Fruit fly (Drosophila melanogaster) whole organism, embryonic: ENCODE results near the gene Muc91C.
A peak's percentile ranks its signal among the peaks of the same experiment; 100 is the strongest.

ENCODE experiments used
- Bteb2 ChIP-seq: fragments of 200-800 bp; sonication (Bioruptor generic); optimal IDR thresholded peaks from 2 replicates; lab custom pipeline; 2016; ENCODE audit warnings: missing biosample characterization, missing genetic modification characterization
- CG10209 ChIP-seq: fragments of 200-800 bp; sonication (Bioruptor generic); optimal IDR thresholded peaks from 3 replicates; lab custom pipeline; 2017; ENCODE audit warnings: missing biosample characterization, mild to moderate bottlenecking, missing genetic modification characterization, missing genetic modification reagents
- CG10959 ChIP-seq: fragments of 200-800 bp; sonication (Bioruptor generic); IDR thresholded peaks from 2 replicates; pipeline ENCODE4 v1.3.6; 2022; ENCODE audit warnings: missing biosample characterization, missing genetic modification characterization
- CG12155 ChIP-seq: fragments of 200-800 bp; sonication (Bioruptor generic); optimal IDR thresholded peaks from 3 replicates; lab custom pipeline; 2016; ENCODE audit warnings: missing biosample characterization, missing genetic modification characterization
- CG13894 ChIP-seq: fragments of 200-800 bp; sonication (Bioruptor generic); optimal IDR thresholded peaks from 3 replicates; lab custom pipeline; 2018; ENCODE audit warnings: missing biosample characterization, mild to moderate bottlenecking, missing genetic modification characterization, moderate library complexity
- CG14667 ChIP-seq: fragments of 200-800 bp; sonication (Bioruptor generic); IDR thresholded peaks from 2 replicates; pipeline ENCODE4 v1.3.6; 2022; ENCODE audit warnings: missing biosample characterization, missing genetic modification characterization
- CG14965 ChIP-seq: fragments of 200-800 bp; sonication (Bioruptor generic); optimal IDR thresholded peaks from 2 replicates; lab custom pipeline; 2016; ENCODE audit warnings: missing biosample characterization, missing genetic modification characterization, borderline replicate concordance
- CG15696 ChIP-seq: fragments of 200-800 bp; sonication (Bioruptor generic); optimal IDR thresholded peaks from 2 replicates; lab custom pipeline; 2019; ENCODE audit warnings: missing biosample characterization, mild to moderate bottlenecking, missing genetic modification characterization, moderate library complexity
- CG17385 ChIP-seq: fragments of 200-800 bp; sonication (Bioruptor generic); optimal IDR thresholded peaks from 3 replicates; lab custom pipeline; 2018; ENCODE audit warnings: missing biosample characterization, mild to moderate bottlenecking, missing genetic modification characterization
- CG18011 ChIP-seq: fragments of 200-800 bp; sonication (Bioruptor generic); optimal IDR thresholded peaks from 2 replicates; lab custom pipeline; 2017; ENCODE audit warnings: missing biosample characterization, missing genetic modification characterization, mild to moderate bottlenecking, moderate library complexity, missing genotype
- CG18599 ChIP-seq: fragments of 200-800 bp; sonication (Bioruptor generic); optimal IDR thresholded peaks from 3 replicates; lab custom pipeline; 2017; ENCODE audit warnings: missing biosample characterization, missing genetic modification characterization, mild to moderate bottlenecking, moderate library complexity, missing genetic modification reagents
- CG2116 ChIP-seq: fragments of 200-800 bp; sonication (Bioruptor generic); optimal IDR thresholded peaks from 3 replicates; lab custom pipeline; 2018; ENCODE audit warnings: missing biosample characterization, mild to moderate bottlenecking, missing genetic modification characterization
- CG2875 ChIP-seq: fragments of 200-800 bp; sonication (Bioruptor generic); optimal IDR thresholded peaks from 2 replicates; lab custom pipeline; 2017; ENCODE audit warnings: missing biosample characterization, mild to moderate bottlenecking, missing genetic modification characterization, missing genetic modification reagents
- CG31224 ChIP-seq: fragments of 200-800 bp; sonication (Bioruptor generic); IDR thresholded peaks from 2 replicates; pipeline ENCODE4 v1.3.6; 2022; ENCODE audit warnings: missing biosample characterization, missing genetic modification characterization
- CG3163 ChIP-seq: fragments of 200-800 bp; sonication (Bioruptor generic); optimal IDR thresholded peaks from 3 replicates; lab custom pipeline; 2016; ENCODE audit warnings: missing biosample characterization, missing genetic modification characterization
- CG34422 ChIP-seq: fragments of 200-800 bp; sonication (Bioruptor generic); IDR thresholded peaks from 3 replicates; pipeline ENCODE4 v1.3.6; 2022; ENCODE audit warnings: missing biosample characterization, missing genetic modification characterization
- CG8089 ChIP-seq: fragments of 200-800 bp; sonication (Bioruptor generic); optimal IDR thresholded peaks from 3 replicates; lab custom pipeline; 2016; ENCODE audit warnings: missing biosample characterization, missing genetic modification characterization
- CG9727 ChIP-seq: fragments of 200-800 bp; sonication (Bioruptor generic); optimal IDR thresholded peaks from 3 replicates; lab custom pipeline; 2017; ENCODE audit warnings: missing biosample characterization, mild to moderate bottlenecking, missing genetic modification characterization
- CrebB ChIP-seq: fragments of 200-800 bp; sonication (Bioruptor generic); optimal IDR thresholded peaks from 3 replicates; lab custom pipeline; 2018; ENCODE audit warnings: missing biosample characterization, mild to moderate bottlenecking, missing genetic modification characterization
- Fer3 ChIP-seq: fragments of 200-800 bp; sonication (Bioruptor generic); optimal IDR thresholded peaks from 2 replicates; lab custom pipeline; 2018; ENCODE audit warnings: missing biosample characterization, mild to moderate bottlenecking, missing genetic modification characterization, moderate library complexity
- GATAe ChIP-seq: fragments of 200-800 bp; sonication (Bioruptor generic); conservative IDR thresholded peaks from 2 replicates; pipeline ENCODE4 v1.3.6; 2022; ENCODE audit warnings: missing biosample characterization, missing genetic modification characterization
- Hr51 ChIP-seq, 2 experiments: fragments of 200-800 bp; sonication (Bioruptor generic); optimal IDR thresholded peaks; 2 replicates in 1 of 2; 3 replicates in 1 of 2; lab custom pipeline; 2016 to 2018; ENCODE audit warnings: missing biosample characterization in 2 of 2, missing genetic modification characterization in 2 of 2, mild to moderate bottlenecking in 1 of 2, moderate library complexity in 1 of 2
- PHDP ChIP-seq: fragments of 200-800 bp; sonication (Bioruptor generic); optimal IDR thresholded peaks from 3 replicates; lab custom pipeline; 2018; ENCODE audit warnings: missing biosample characterization, mild to moderate bottlenecking, missing genetic modification characterization, moderate library complexity
- Sox102F ChIP-seq: fragments of 200-800 bp; sonication (Bioruptor generic); optimal IDR thresholded peaks from 2 replicates; lab custom pipeline; 2018; ENCODE audit warnings: missing biosample characterization, mild to moderate bottlenecking, missing genetic modification characterization, moderate library complexity
- Sry-β ChIP-seq: fragments of 200-800 bp; sonication (Bioruptor generic); optimal IDR thresholded peaks from 2 replicates; lab custom pipeline; 2018; ENCODE audit warnings: missing biosample characterization, mild to moderate bottlenecking, missing genetic modification characterization, moderate library complexity
- Stat92E ChIP-seq, 3 experiments: fragments of >200 bp in 2 of 3; fragments of 200-800 bp in 1 of 3; sonication (Bioruptor generic) in 1 of 3; optimal IDR thresholded peaks; 2 replicates each; lab custom pipeline; 2017 to 2019; ENCODE audit warnings: missing biosample characterization in 3 of 3, missing genetic modification characterization in 3 of 3, mild to moderate bottlenecking in 1 of 3, moderate library complexity in 1 of 3
- TFAM ChIP-seq: fragments of 200-800 bp; sonication (Bioruptor generic); optimal IDR thresholded peaks from 2 replicates; lab custom pipeline; 2017; ENCODE audit warnings: missing biosample characterization, missing genetic modification characterization, inconsistent platforms
- bbx ChIP-seq: fragments of 200-800 bp; sonication (Bioruptor generic); IDR thresholded peaks from 2 replicates; pipeline ENCODE4 v1.3.6; 2022; ENCODE audit warnings: missing biosample characterization, missing genetic modification characterization; ENCODE audit not compliant: partially characterized antibody
- caup ChIP-seq: fragments of 200-800 bp; sonication (Bioruptor generic); optimal IDR thresholded peaks from 3 replicates; lab custom pipeline; 2017; ENCODE audit warnings: missing biosample characterization, mild to moderate bottlenecking, missing genetic modification characterization, moderate library complexity; ENCODE audit not compliant: severe bottlenecking
- croc ChIP-seq: fragments of 200-800 bp; sonication (Bioruptor generic); conservative IDR thresholded peaks from 3 replicates; pipeline ENCODE4 v1.3.6; 2022; ENCODE audit warnings: missing biosample characterization, missing genetic modification characterization
- dmrt11E ChIP-seq: fragments of 200-800 bp; sonication (Bioruptor generic); optimal IDR thresholded peaks from 3 replicates; lab custom pipeline; 2018; ENCODE audit warnings: missing biosample characterization, mild to moderate bottlenecking, missing genetic modification characterization, moderate library complexity
- dmrt99B ChIP-seq: fragments of 200-800 bp; sonication (Bioruptor generic); optimal IDR thresholded peaks from 2 replicates; lab custom pipeline; 2018; ENCODE audit warnings: missing biosample characterization, mild to moderate bottlenecking, missing genetic modification characterization, moderate library complexity
- fd3F ChIP-seq: fragments of 200-800 bp; sonication (Bioruptor generic); optimal IDR thresholded peaks from 2 replicates; lab custom pipeline; 2018; ENCODE audit warnings: missing biosample characterization, mild to moderate bottlenecking, missing genetic modification characterization, moderate library complexity
- fru ChIP-seq: fragments of >200 bp; optimal IDR thresholded peaks from 2 replicates; lab custom pipeline; 2017
- her ChIP-seq: fragments of 200-800 bp; sonication (Bioruptor generic); optimal IDR thresholded peaks from 2 replicates; lab custom pipeline; 2016; ENCODE audit warnings: missing biosample characterization, missing genetic modification characterization
- hkb ChIP-seq, 2 experiments: fragments of 200-800 bp in 1 of 2; fragments of >200 bp in 1 of 2; sonication (Bioruptor generic) in 1 of 2; IDR thresholded peaks in 1 of 2; optimal IDR thresholded peaks in 1 of 2; 2 replicates each; pipeline versions ENCODE4 v1.3.6 to Lab custom; 2017 to 2022; ENCODE audit warnings: missing biosample characterization in 1 of 2, missing genetic modification characterization in 1 of 2
- hth ChIP-seq: fragments of >200 bp; optimal IDR thresholded peaks from 2 replicates; lab custom pipeline; 2017; ENCODE audit warnings: inconsistent platforms
- ind ChIP-seq: fragments of 200-800 bp; sonication (Bioruptor generic); optimal IDR thresholded peaks from 3 replicates; lab custom pipeline; 2016; ENCODE audit warnings: missing biosample characterization, missing genetic modification characterization
- insv ChIP-seq, 2 experiments: fragments of 200-800 bp; sonication (Bioruptor generic); optimal IDR thresholded peaks; 3 replicates each; lab custom pipeline; 2016 to 2018; ENCODE audit warnings: missing biosample characterization in 2 of 2, missing genetic modification characterization in 2 of 2
- lola ChIP-seq, 3 experiments: fragments of >200 bp in 2 of 3; fragments of 200-800 bp in 1 of 3; sonication (Bioruptor generic) in 1 of 3; optimal IDR thresholded peaks; 2 replicates each; lab custom pipeline; 2017 to 2019; ENCODE audit warnings: missing biosample characterization in 3 of 3, missing genetic modification characterization in 3 of 3, mild to moderate bottlenecking in 1 of 3, moderate library complexity in 1 of 3
- odd ChIP-seq: fragments of 200-800 bp; sonication (Bioruptor generic); optimal IDR thresholded peaks from 2 replicates; lab custom pipeline; 2017; ENCODE audit warnings: missing biosample characterization, mild to moderate bottlenecking, missing genetic modification characterization
- onecut ChIP-seq: fragments of 200-800 bp; sonication (Bioruptor generic); IDR thresholded peaks from 2 replicates; pipeline ENCODE4 v1.3.6; 2022; ENCODE audit warnings: missing biosample characterization, missing genetic modification characterization
- rib ChIP-seq: fragments of 200-800 bp; sonication (Bioruptor generic); IDR thresholded peaks from 2 replicates; pipeline ENCODE4 v1.3.6; 2022; ENCODE audit warnings: missing biosample characterization, missing genetic modification characterization
- sens ChIP-seq: fragments of 200-800 bp; sonication (Bioruptor generic); peaks from one replicate; lab custom pipeline; 2016; ENCODE audit warnings: missing biosample characterization, missing genetic modification characterization
- sens-2 ChIP-seq: fragments of 200-800 bp; sonication (Bioruptor generic); IDR thresholded peaks from 2 replicates; pipeline ENCODE4 v1.3.6; 2022; ENCODE audit warnings: missing biosample characterization, missing genetic modification characterization
- stc ChIP-seq: fragments of 200-800 bp; sonication (Bioruptor generic); IDR thresholded peaks from 2 replicates; pipeline ENCODE4 v1.3.6; 2022; ENCODE audit warnings: missing biosample characterization, missing genetic modification characterization
- sug ChIP-seq: fragments of 200-800 bp; optimal IDR thresholded peaks from 2 replicates; lab custom pipeline; 2019; ENCODE audit warnings: missing biosample characterization, mild to moderate bottlenecking, missing genetic modification characterization, moderate library complexity
- usp ChIP-seq: fragments of >200 bp; optimal IDR thresholded peaks from 2 replicates; lab custom pipeline; 2017; ENCODE audit warnings: missing biosample characterization, missing genetic modification characterization

Muc91C gene

dm6 chr3R:18719767-18720341 is 27.3 kb upstream of the Muc91C start (continued):
- peak; percentile 58 for TF ChIP-seq CG18011 (GFP tag; lab: Kevin White, UChicago)
- TF ChIP-seq CrebB = peak; percentile 85
- peak; percentile 82 for TF ChIP-seq CG9727 (GFP tag; lab: Kevin White, UChicago)
- TF ChIP-seq fru (lab: Kevin White, UChicago) = no peak
- peak; percentile 97 for TF ChIP-seq CG18599
- TF ChIP-seq odd (GFP tag; lab: Kevin White, UChicago) = peak; percentile 81
- TF ChIP-seq sens (GFP tag; lab: Kevin White, UChicago) = peak; percentile 96
- peak; percentile 78 for TF ChIP-seq stc (GFP tag; lab: Robert Waterston, UW)
- TF ChIP-seq sug (tag; lab: Kevin White, UChicago) = peak; percentile 87
- peak; percentile 76 for TF ChIP-seq CG34422 (GFP tag; lab: Robert Waterston, UW)
- TF ChIP-seq CG10959 (GFP tag; lab: Robert Waterston, UW) = no peak
- no peak for TF ChIP-seq usp (GFP tag; lab: Kevin White, UChicago)
- TF ChIP-seq Sry-β (GFP tag; lab: Kevin White, UChicago) = no peak
- peak; percentile 84 for TF ChIP-seq Sox102F (GFP tag; lab: Kevin White, UChicago)
- TF ChIP-seq CG2116 (GFP tag; lab: Kevin White, UChicago) = peak; percentile 8
- peak; percentile 80 for TF ChIP-seq her (GFP tag; lab: Kevin White, UChicago)
- TF ChIP-seq lola (GFP tag; optimal IDR thresholded peaks at IDR 0.05; lab: Kevin White, UChicago) = peak in 1 of 3 experiments; percentile 63
- peak; percentile 82 for TF ChIP-seq ind
- TF ChIP-seq Hr51 (GFP tag; optimal IDR thresholded peaks at IDR 0.05; lab: Kevin White, UChicago) = peak; percentile 67 to 89
- peak; percentile 90 for TF ChIP-seq Fer3 (tag; lab: Kevin White, UChicago)
- no peak for TF ChIP-seq bbx (GFP tag; lab: Robert Waterston, UW)
- TF ChIP-seq dmrt11E (tag; lab: Kevin White, UChicago) = peak; percentile 52
- peak; percentile 82 for TF ChIP-seq onecut (GFP tag; lab: Robert Waterston, UW)
- TF ChIP-seq rib (GFP tag; lab: Robert Waterston, UW) = no peak; the same call in 1 of the 2 replicates
- no peak for TF ChIP-seq hkb (optimal IDR thresholded peaks at IDR 0.05; lab: Kevin White, UChicago)
- TF ChIP-seq hkb (GFP tag; IDR thresholded peaks at IDR 0.05; lab: Robert Waterston, UW) = peak; percentile 90
- peak; percentile 68 for TF ChIP-seq CG8089
- peak; percentile 86 for TF ChIP-seq CG10209 (GFP tag; lab: Kevin White, UChicago)
- peak; percentile 90 for TF ChIP-seq caup
- peak; percentile 71 for TF ChIP-seq CG2875
- TF ChIP-seq CG17385 = peak; percentile 86
- peak; percentile 25 for TF ChIP-seq CG14965 (GFP tag; lab: Kevin White, UChicago)
- TF ChIP-seq PHDP (tag; lab: Kevin White, UChicago) = peak; percentile 93
- no peak for TF ChIP-seq hth
- TF ChIP-seq CG14667 (GFP tag; lab: Robert Waterston, UW) = peak; percentile 66
- TF ChIP-seq CG3163 (GFP tag; lab: Kevin White, UChicago) = peak; percentile 63
- peak; percentile 59 for TF ChIP-seq CG15696
- TF ChIP-seq fd3F = peak; percentile 78
- peak; percentile 92 for TF ChIP-seq dmrt99B (tag; lab: Kevin White, UChicago)
- TF ChIP-seq TFAM (GFP tag; lab: Kevin White, UChicago) = peak; percentile 26
- TF ChIP-seq CG31224 (GFP tag; lab: Robert Waterston, UW) = peak; percentile 66
- peak; percentile 67 for TF ChIP-seq CG12155
- TF ChIP-seq Stat92E (GFP tag; optimal IDR thresholded peaks at IDR 0.05; lab: Kevin White, UChicago) = no peak
- peak; percentile 38; the same call in 1 of the 2 replicates for TF ChIP-seq GATAe (GFP tag; lab: Robert Waterston, UW)
- TF ChIP-seq sens-2 = peak; percentile 52; the same call in 1 of the 2 replicates
- TF ChIP-seq CG13894 = peak; percentile 94
- TF ChIP-seq Bteb2 (GFP tag; lab: Kevin White, UChicago) = peak; percentile 76
- TF ChIP-seq insv (GFP tag; optimal IDR thresholded peaks at IDR 0.05; lab: Kevin White, UChicago) = peak in 1 of 2 experiments; percentile 53
- peak; percentile 73; the same call in 2 of the 3 replicates for TF ChIP-seq croc (GFP tag; lab: Robert Waterston, UW)
